Worm (Caenorhabditis elegans) whole organism, L4 larva: ENCODE measurements around the gene sre-10.

Source experiments
- F37D6.2 ChIP-seq: sonication (generic microtip); optimal IDR thresholded peaks from 2 replicates; lab custom pipeline; 2016; ENCODE audit warnings: mild to moderate bottlenecking, missing genetic modification characterization, missing compliant biosample characterization
- F49E8.2 ChIP-seq: sonication (generic microtip); optimal IDR thresholded peaks from 2 replicates; lab custom pipeline; 2016; ENCODE audit warnings: missing compliant biosample characterization, mild to moderate bottlenecking, missing genetic modification characterization, borderline replicate concordance
- Y75B8A.6 ChIP-seq: fragments of 200-800 bp; sonication (Bioruptor generic); IDR thresholded peaks from 2 replicates; pipeline ENCODE4 v1.3.6; 2022; ENCODE audit warnings: missing genetic modification reagents, missing genetic modification characterization, missing compliant biosample characterization
- ZK337.2 ChIP-seq: fragments of 200-800 bp; sonication (Bioruptor generic); IDR thresholded peaks from 2 replicates; pipeline ENCODE4 v1.3.6; 2022; ENCODE audit warnings: missing genetic modification reagents, missing genetic modification characterization, missing compliant biosample characterization
- ZK546.5 ChIP-seq, 2 experiments: sonication (generic microtip); optimal IDR thresholded peaks; 2 replicates each; lab custom pipeline; 2017; ENCODE audit warnings: missing biosample characterization in 2 of 2, missing genetic modification characterization in 2 of 2
- aha-1 ChIP-seq: fragments of 150-350 bp; peaks from one replicate; lab custom pipeline; 2014; ENCODE audit warnings: missing biosample characterization, missing genetic modification characterization
- ama-1 ChIP-seq: fragments of 150-350 bp; optimal IDR thresholded peaks from 2 replicates; lab custom pipeline; 2014; ENCODE audit warnings: inconsistent platforms, mixed read lengths
- ceh-20 ChIP-seq: fragments of 200-800 bp; sonication (Bioruptor generic); IDR thresholded peaks from 2 replicates; pipeline ENCODE4 v1.3.6; 2022; ENCODE audit warnings: missing genetic modification reagents, missing genetic modification characterization, missing compliant biosample characterization
- ces-1 ChIP-seq: fragments of 150-350 bp; sonication (generic microtip); optimal IDR thresholded peaks from 4 replicates; lab custom pipeline; 2014; ENCODE audit warnings: missing biosample characterization, missing genetic modification reagents, missing genetic modification characterization
- daf-16 ChIP-seq, 3 experiments: sonication (generic microtip); optimal IDR thresholded peaks; 2 replicates each; lab custom pipeline; 2016 to 2017; ENCODE audit warnings: missing genetic modification characterization in 3 of 3, missing genetic modification reagents in 3 of 3, mild to moderate bottlenecking in 2 of 3, missing compliant biosample characterization in 2 of 3, missing biosample characterization in 1 of 3, moderate library complexity in 1 of 3
- daf-19 ChIP-seq: fragments of 200-800 bp; sonication (Bioruptor generic); conservative IDR thresholded peaks from 2 replicates; pipeline ENCODE4 v1.3.6; 2022; ENCODE audit warnings: missing genetic modification characterization, missing compliant biosample characterization
- dmd-6 ChIP-seq: fragments of 200-800 bp; sonication (Bioruptor generic); IDR thresholded peaks from 2 replicates; pipeline ENCODE4 v1.3.6; 2022; ENCODE audit warnings: missing genetic modification reagents, missing genetic modification characterization, missing compliant biosample characterization
- dmd-8 ChIP-seq: fragments of 200-800 bp; sonication (Bioruptor generic); IDR thresholded peaks from 2 replicates; pipeline ENCODE4 v1.3.6; 2022; ENCODE audit warnings: missing genetic modification characterization, missing compliant biosample characterization
- dve-1 ChIP-seq: sonication (generic microtip); optimal IDR thresholded peaks from 2 replicates; lab custom pipeline; 2017; ENCODE audit warnings: antibody characterized with exemption, mild to moderate bottlenecking, missing genetic modification characterization, missing compliant biosample characterization; ENCODE audit not compliant: insufficient read depth
- gei-8 ChIP-seq: fragments of 200-800 bp; sonication (Bioruptor generic); optimal IDR thresholded peaks from 2 replicates; lab custom pipeline; 2018; ENCODE audit warnings: mild to moderate bottlenecking, missing genetic modification characterization, missing compliant biosample characterization
- hlh-11 ChIP-seq: fragments of 200-800 bp; sonication (Bioruptor generic); optimal IDR thresholded peaks from 2 replicates; lab custom pipeline; 2018; ENCODE audit warnings: mild to moderate bottlenecking, missing genetic modification characterization, missing compliant biosample characterization
- hlh-30 ChIP-seq: sonication (generic microtip); optimal IDR thresholded peaks from 2 replicates; lab custom pipeline; 2017; ENCODE audit warnings: antibody characterized with exemption, mild to moderate bottlenecking, missing genetic modification characterization, missing compliant biosample characterization; ENCODE audit not compliant: insufficient read depth
- hmg-1.1 ChIP-seq: fragments of 200-800 bp; sonication (Bioruptor generic); IDR thresholded peaks from 2 replicates; pipeline ENCODE4 v1.3.6; 2022; ENCODE audit warnings: missing genetic modification reagents, missing genetic modification characterization, missing compliant biosample characterization
- jun-1 ChIP-seq: fragments of 150-350 bp; optimal IDR thresholded peaks from 2 replicates; lab custom pipeline; 2014; ENCODE audit warnings: missing biosample characterization, missing genetic modification reagents, missing genetic modification characterization
- lim-7 ChIP-seq: fragments of 200-800 bp; sonication (Bioruptor generic); IDR thresholded peaks from 2 replicates; pipeline ENCODE4 v1.3.6; 2022; ENCODE audit warnings: missing genetic modification characterization, missing compliant biosample characterization
- lin-1 ChIP-seq: fragments of 200-800 bp; sonication (Bioruptor generic); IDR thresholded peaks from 2 replicates; pipeline ENCODE4 v1.3.6; 2022; ENCODE audit warnings: missing genetic modification reagents, missing genetic modification characterization, missing compliant biosample characterization
- mep-1 ChIP-seq: fragments of 150-350 bp; sonication (generic microtip); optimal IDR thresholded peaks from 3 replicates; lab custom pipeline; 2014; ENCODE audit warnings: missing biosample characterization, missing genetic modification characterization
- mxl-2 ChIP-seq: fragments of 200-800 bp; sonication (Bioruptor generic); conservative IDR thresholded peaks from 2 replicates; pipeline ENCODE4 v1.3.6; 2022; ENCODE audit warnings: missing genetic modification reagents, missing genetic modification characterization, missing compliant biosample characterization
- mxl-3 ChIP-seq: fragments of 200-800 bp; sonication (Bioruptor generic); optimal IDR thresholded peaks from 2 replicates; lab custom pipeline; 2018; ENCODE audit warnings: mild to moderate bottlenecking, missing genetic modification characterization, missing compliant biosample characterization
- nhr-102 ChIP-seq: sonication (generic microtip); optimal IDR thresholded peaks from 2 replicates; lab custom pipeline; 2016; ENCODE audit warnings: mild to moderate bottlenecking, missing genetic modification characterization, moderate library complexity, missing compliant biosample characterization
- nhr-111 ChIP-seq: fragments of 200-800 bp; sonication (Bioruptor generic); optimal IDR thresholded peaks from 2 replicates; lab custom pipeline; 2018; ENCODE audit warnings: mild to moderate bottlenecking, missing genetic modification characterization, missing compliant biosample characterization
- nhr-28 ChIP-seq: fragments of 150-350 bp; optimal IDR thresholded peaks from 2 replicates; lab custom pipeline; 2014; ENCODE audit warnings: missing biosample characterization, missing genetic modification characterization
- nhr-48 ChIP-seq: sonication (generic microtip); optimal IDR thresholded peaks from 2 replicates; lab custom pipeline; 2016; ENCODE audit warnings: mild to moderate bottlenecking, missing genetic modification characterization, missing compliant biosample characterization
- nhr-77 ChIP-seq: fragments of 150-350 bp; optimal IDR thresholded peaks from 2 replicates; lab custom pipeline; 2014; ENCODE audit warnings: missing biosample characterization, missing genetic modification characterization
- php-3 ChIP-seq: fragments of 200-800 bp; sonication (Bioruptor generic); IDR thresholded peaks from 2 replicates; pipeline ENCODE4 v1.3.6; 2022; ENCODE audit warnings: missing genetic modification reagents, missing genetic modification characterization, missing compliant biosample characterization
- pqm-1 ChIP-seq: sonication (generic microtip); optimal IDR thresholded peaks from 2 replicates; lab custom pipeline; 2017; ENCODE audit warnings: missing biosample characterization, missing genetic modification characterization
- skn-1 ChIP-seq: fragments of 150-350 bp; optimal IDR thresholded peaks from 2 replicates; lab custom pipeline; 2014; ENCODE audit warnings: missing biosample characterization, missing genetic modification characterization
- snpc-1.2 ChIP-seq: fragments of 200-800 bp; sonication (Bioruptor generic); IDR thresholded peaks from 2 replicates; pipeline ENCODE4 v1.3.6; 2022; ENCODE audit warnings: missing genetic modification reagents, missing genetic modification characterization, missing compliant biosample characterization
- snpc-4 ChIP-seq: fragments of 150-350 bp; optimal IDR thresholded peaks from 2 replicates; lab custom pipeline; 2014; ENCODE audit warnings: missing biosample characterization, missing genetic modification characterization
- unc-39 ChIP-seq: sonication (generic microtip); optimal IDR thresholded peaks from 2 replicates; lab custom pipeline; 2017; ENCODE audit warnings: missing biosample characterization, missing genetic modification characterization
- vab-7 ChIP-seq: fragments of 200-800 bp; sonication (Bioruptor generic); IDR thresholded peaks from 2 replicates; pipeline ENCODE4 v1.3.6; 2022; ENCODE audit warnings: missing genetic modification reagents, missing genetic modification characterization, missing compliant biosample characterization

sre-10 gene

DNA sequence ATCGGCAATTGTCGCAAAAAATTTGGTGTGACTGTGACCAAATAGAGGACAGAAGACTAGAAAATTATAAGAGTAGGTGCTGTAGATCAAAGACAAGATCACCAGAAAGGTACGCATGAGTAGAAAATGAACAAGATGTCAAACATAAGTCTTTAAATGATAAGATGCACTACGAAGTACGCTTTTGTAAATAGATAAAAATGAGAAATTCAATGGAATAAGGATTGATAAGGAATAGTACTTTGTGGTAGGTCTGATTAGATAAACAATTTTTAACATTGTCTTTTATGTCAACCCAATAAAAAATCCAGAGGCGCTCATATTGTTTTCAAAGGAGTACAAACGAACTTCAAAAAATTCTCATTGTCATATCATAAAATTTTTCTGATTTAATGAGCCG lies 18.2 kb downstream of the sre-10 start, which contains the start of gene F10D2.8:
TSS of gene F10D2.8 (minus strand) at position 145 of the 400 bp plus-strand sequence.
- TF ChIP-seq nhr-28 (tag; lab: Kevin White, UChicago), result peak; percentile 99
- TF ChIP-seq daf-19 (GFP tag; lab: Robert Waterston, UW), result no peak
- TF ChIP-seq mxl-3 (GFP tag; lab: Kevin White, UChicago), result no peak
- peak; percentile 52 for TF ChIP-seq nhr-102
- no peak for TF ChIP-seq lim-7
- TF ChIP-seq dve-1, result peak; percentile 69
- TF ChIP-seq vab-7 (GFP tag; lab: Robert Waterston, UW), result no peak
- TF ChIP-seq daf-16 (GFP tag; optimal IDR thresholded peaks at IDR 0.05; lab: Kevin White, UChicago), result no peak
- peak; percentile 83 for TF ChIP-seq daf-16 (tag; optimal IDR thresholded peaks at IDR 0.05; lab: Kevin White, UChicago)
- TF ChIP-seq hlh-11 (tag; lab: Kevin White, UChicago), result no peak
- peak; percentile 62 for TF ChIP-seq pqm-1 (tag; lab: Kevin White, UChicago)
- TF ChIP-seq nhr-48 (tag; lab: Kevin White, UChicago), result peak; percentile 36
- peak; percentile 85 for TF ChIP-seq dmd-6 (GFP tag; lab: Robert Waterston, UW)
- peak; percentile 26 for TF ChIP-seq nhr-77 (tag; lab: Kevin White, UChicago)

DNA sequence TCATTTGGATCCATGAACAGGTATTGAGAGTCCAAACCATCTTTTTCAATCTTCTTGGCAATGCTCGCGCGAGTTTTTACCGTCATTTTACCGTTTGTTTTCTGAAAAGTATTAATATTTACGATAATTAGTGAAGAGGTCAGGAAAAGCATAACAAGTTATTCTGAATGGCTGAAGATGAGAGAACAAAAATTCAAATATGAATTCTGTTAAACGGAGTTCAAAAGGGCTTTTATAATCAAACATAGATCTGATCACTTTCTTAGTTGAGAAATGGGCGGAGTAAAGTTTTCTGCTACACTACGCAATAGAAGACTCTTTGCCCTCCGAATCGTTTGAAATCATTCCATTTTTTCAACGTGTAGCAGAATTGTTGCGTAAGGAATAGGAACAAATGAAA lies 20.7 kb downstream of the sre-10 start, which contains the start of gene fat-7:
TSS of gene fat-7 (minus strand) at position 101 of the 400 bp plus-strand sequence.
- TF ChIP-seq dmd-8 (GFP tag; lab: Robert Waterston, UW), result no peak
- no peak for TF ChIP-seq lim-7
- no peak for TF ChIP-seq hmg-1.1 (GFP tag; lab: Robert Waterston, UW)
- TF ChIP-seq ces-1, result no peak
- no peak for TF ChIP-seq ZK337.2 (GFP tag; lab: Robert Waterston, UW)
- TF ChIP-seq mxl-2 (GFP tag; lab: Robert Waterston, UW), result no peak
- TF ChIP-seq mep-1 (tag; lab: Kevin White, UChicago), result no peak
- TF ChIP-seq jun-1 (tag; lab: Kevin White, UChicago), result no peak
- no peak for TF ChIP-seq lin-1 (GFP tag; lab: Robert Waterston, UW)
- TF ChIP-seq hlh-11 (tag; lab: Kevin White, UChicago), result no peak
- no peak for TF ChIP-seq dmd-6 (GFP tag; lab: Robert Waterston, UW)
- TF ChIP-seq, all 104 proteins: peak for 0

DNA sequence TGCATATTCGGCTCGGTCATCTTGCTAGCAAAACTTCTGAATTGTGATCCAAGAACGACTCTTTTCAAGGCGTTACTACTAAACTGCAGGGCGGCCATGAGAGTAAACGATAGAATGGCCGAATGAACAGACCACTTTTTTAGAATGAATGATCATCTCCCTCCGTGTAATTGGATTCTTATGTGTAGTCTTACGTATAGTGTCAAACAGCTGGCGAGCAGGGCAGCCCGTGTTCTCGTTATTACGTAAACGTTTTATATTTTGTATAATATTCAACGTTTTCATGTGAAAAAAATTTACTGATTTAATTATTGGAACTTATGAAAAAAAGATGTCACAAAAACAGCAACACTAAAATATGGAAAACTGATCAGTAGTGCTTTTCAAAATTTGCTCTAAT lies 23.7 kb downstream of the sre-10 start, which contains the start of gene F10D2.10:
TSS of gene F10D2.10 (minus strand) at position 101 of the 400 bp plus-strand sequence.
- TF ChIP-seq hmg-1.1 (GFP tag; lab: Robert Waterston, UW), result no peak
- TF ChIP-seq aha-1 (tag; lab: Kevin White, UChicago), result peak; percentile 68
- TF ChIP-seq, all 104 proteins: peak for 1

DNA sequence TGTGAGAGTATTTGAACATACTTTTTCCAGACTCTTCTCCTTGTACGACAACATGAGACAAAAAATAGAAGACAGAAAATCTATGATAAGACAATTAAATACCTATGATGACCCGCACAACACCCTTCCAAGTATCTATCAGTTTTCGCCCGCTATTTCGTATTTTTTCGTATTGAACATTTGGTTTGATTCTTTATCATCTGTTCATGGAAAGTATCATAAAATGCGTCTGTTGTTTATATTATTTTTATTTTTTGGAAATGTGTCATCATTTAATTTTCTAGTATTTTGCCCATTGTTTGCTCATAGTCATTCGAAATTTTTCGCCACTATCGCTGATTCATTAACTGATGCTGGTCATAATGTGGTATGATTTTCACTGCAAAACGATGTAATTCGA lies 24.7 kb downstream of the sre-10 start, which contains the start of gene ugt-39:
TSS of gene ugt-39 (plus strand) at position 54 of the 400 bp plus-strand sequence.
- TF ChIP-seq hlh-30 (tag; lab: Kevin White, UChicago), result peak; percentile 1
- peak; percentile 68 for TF ChIP-seq nhr-102
- TF ChIP-seq F37D6.2, result no peak
- TF ChIP-seq nhr-28 (tag; lab: Kevin White, UChicago), result peak; percentile 87
- peak; percentile 28 for TF ChIP-seq nhr-77 (tag; lab: Kevin White, UChicago)
- TF ChIP-seq lin-1 (GFP tag; lab: Robert Waterston, UW), result no peak
- TF ChIP-seq dmd-6 (GFP tag; lab: Robert Waterston, UW), result peak; percentile 70
- TF ChIP-seq hlh-11 (tag; lab: Kevin White, UChicago), result peak; percentile 52
- TF ChIP-seq php-3 (GFP tag; lab: Robert Waterston, UW), result 0 out of 2 replicates have a peak, but pooled peaks have one; percentile 47
- no peak for TF ChIP-seq gei-8 (GFP tag; lab: Kevin White, UChicago)
- no peak for TF ChIP-seq snpc-1.2 (GFP tag; lab: Robert Waterston, UW)
- no peak for TF ChIP-seq snpc-4 (tag; lab: Kevin White, UChicago)
- TF ChIP-seq Y75B8A.6, result no peak
- TF ChIP-seq daf-16 (GFP tag; optimal IDR thresholded peaks at IDR 0.05; lab: Kevin White, UChicago), result no peak
- peak; percentile 91 for TF ChIP-seq daf-16 (tag; optimal IDR thresholded peaks at IDR 0.05; lab: Kevin White, UChicago)
- TF ChIP-seq dve-1, result peak; percentile 16
- no peak for TF ChIP-seq ama-1 (lab: Kevin White, UChicago)

DNA sequence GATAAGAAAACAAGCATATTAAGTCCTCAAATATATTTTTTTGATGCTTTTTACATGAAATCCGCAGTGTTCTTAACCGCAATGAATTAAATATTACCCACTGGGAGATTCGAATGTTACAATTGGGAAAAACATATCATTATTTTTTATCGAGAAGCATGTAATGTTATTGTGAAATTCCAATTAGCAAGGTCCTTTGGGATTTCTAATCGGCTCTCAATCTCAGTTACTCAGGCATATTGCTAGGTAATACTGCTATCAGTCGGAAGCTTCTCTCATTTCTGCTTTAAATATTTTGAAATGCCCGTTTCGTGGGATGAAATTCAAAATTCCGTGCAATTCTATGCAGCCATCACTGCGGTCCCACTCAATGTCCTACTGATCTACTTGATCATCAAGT lies 27.0 kb downstream of the sre-10 start, which contains the start of gene str-204:
TSS of gene str-204 (plus strand) at position 301 of the 400 bp plus-strand sequence.
- no peak for TF ChIP-seq skn-1 (tag; lab: Kevin White, UChicago)
- no peak for TF ChIP-seq jun-1 (tag; lab: Kevin White, UChicago)
- TF ChIP-seq F49E8.2, result no peak
- no peak for TF ChIP-seq unc-39 (tag; lab: Kevin White, UChicago)
- no peak for TF ChIP-seq nhr-111 (GFP tag; lab: Kevin White, UChicago)
- no peak for TF ChIP-seq ceh-20
- TF ChIP-seq ZK546.5 (tag; optimal IDR thresholded peaks at IDR 0.05; lab: Kevin White, UChicago), result no peak
- no peak for TF ChIP-seq mep-1 (tag; lab: Kevin White, UChicago)
- no peak for TF ChIP-seq mxl-3 (GFP tag; lab: Kevin White, UChicago)
